Worm (Caenorhabditis elegans) whole organism, L1 larva: ENCODE data around the gene F07D3.3.

Experiments
- C16A3.4 ChIP-seq: fragments of 150-350 bp; optimal IDR thresholded peaks from 2 replicates; lab custom pipeline; 2014; ENCODE audit warnings: missing biosample characterization, missing genetic modification characterization
- C34B4.2 ChIP-seq: sonication (generic microtip); optimal IDR thresholded peaks from 2 replicates; lab custom pipeline; 2017; ENCODE audit warnings: mild to moderate bottlenecking, missing genetic modification characterization, missing compliant biosample characterization
- F16B12.6 ChIP-seq: fragments of 150-350 bp; optimal IDR thresholded peaks from 2 replicates; lab custom pipeline; 2014; ENCODE audit warnings: missing biosample characterization, missing genetic modification characterization
- alr-1 ChIP-seq: fragments of 200-800 bp; sonication (Bioruptor generic); optimal IDR thresholded peaks from 2 replicates; lab custom pipeline; 2018; ENCODE audit warnings: borderline replicate concordance, mild to moderate bottlenecking, missing genetic modification characterization, missing compliant biosample characterization
- ama-1 ChIP-seq: fragments of 150-350 bp; optimal IDR thresholded peaks from 2 replicates; lab custom pipeline; 2014
- blmp-1 ChIP-seq: fragments of 150-350 bp; optimal IDR thresholded peaks from 2 replicates; lab custom pipeline; 2014; ENCODE audit warnings: missing biosample characterization, missing genetic modification characterization
- ceh-8 ChIP-seq: fragments of 200-800 bp; sonication (Bioruptor generic); optimal IDR thresholded peaks from 2 replicates; lab custom pipeline; 2018; ENCODE audit warnings: mild to moderate bottlenecking, missing genetic modification characterization, moderate library complexity, missing compliant biosample characterization
- ceh-82 ChIP-seq, 3 experiments: fragments of 150-350 bp in 1 of 3; sonication (generic microtip) in 2 of 3; optimal IDR thresholded peaks; 2 replicates each; lab custom pipeline; 2014 to 2017; ENCODE audit warnings: missing biosample characterization in 3 of 3, missing genetic modification characterization in 3 of 3
- ceh-90 ChIP-seq: sonication (generic microtip); optimal IDR thresholded peaks from 2 replicates; lab custom pipeline; 2016; ENCODE audit warnings: missing genetic modification characterization, missing compliant biosample characterization
- egl-13 ChIP-seq: sonication (generic microtip); optimal IDR thresholded peaks from 2 replicates; lab custom pipeline; 2016; ENCODE audit warnings: missing genotype, missing genetic modification reagents, missing genetic modification characterization, missing compliant biosample characterization
- egl-27 ChIP-seq, 2 experiments: fragments of 150-350 bp in 1 of 2; sonication (generic microtip); optimal IDR thresholded peaks; 3 replicates each; lab custom pipeline; 2017 to 2018; ENCODE audit warnings: missing biosample characterization in 2 of 2, missing genetic modification characterization in 2 of 2, missing genetic modification reagents in 2 of 2
- elt-2 ChIP-seq: sonication (generic microtip); optimal IDR thresholded peaks from 2 replicates; lab custom pipeline; 2016; ENCODE audit warnings: missing genetic modification characterization, mild to moderate bottlenecking, inconsistent platforms, missing compliant biosample characterization, missing genetic modification reagents
- elt-3 ChIP-seq, 6 experiments: fragments of 150-350 bp in 1 of 6; sonication (generic microtip); optimal IDR thresholded peaks; 2 replicates each; lab custom pipeline; 2017 to 2018; ENCODE audit warnings: missing biosample characterization in 6 of 6, missing genetic modification characterization in 6 of 6, inconsistent platforms in 1 of 6
- ets-5 ChIP-seq: fragments of 200-800 bp; sonication (Bioruptor generic); IDR thresholded peaks from 2 replicates; pipeline ENCODE4 v1.3.6; 2022; ENCODE audit warnings: missing genetic modification characterization, missing compliant biosample characterization
- hlh-17 ChIP-seq: fragments of 200-800 bp; sonication (Bioruptor generic); optimal IDR thresholded peaks from 2 replicates; lab custom pipeline; 2018; ENCODE audit warnings: missing genetic modification characterization, mild to moderate bottlenecking, missing compliant biosample characterization, moderate library complexity, borderline replicate concordance
- hlh-4 ChIP-seq: sonication (generic microtip); optimal IDR thresholded peaks from 2 replicates; lab custom pipeline; 2016; ENCODE audit warnings: mild to moderate bottlenecking, missing genetic modification characterization, missing compliant biosample characterization
- irx-1 ChIP-seq: sonication (generic microtip); optimal IDR thresholded peaks from 2 replicates; lab custom pipeline; 2016; ENCODE audit warnings: missing genetic modification characterization, missing compliant biosample characterization
- isw-1 ChIP-seq: fragments of 200-800 bp; sonication (Bioruptor generic); IDR thresholded peaks from 2 replicates; pipeline ENCODE4 v1.3.6; 2022; ENCODE audit warnings: missing genetic modification characterization, missing compliant biosample characterization
- jun-1 ChIP-seq: fragments of 150-350 bp; optimal IDR thresholded peaks from 2 replicates; lab custom pipeline; 2014; ENCODE audit warnings: missing biosample characterization, missing genetic modification reagents, missing genetic modification characterization
- lin-14 ChIP-seq: fragments of 200-800 bp; sonication (Bioruptor generic); optimal IDR thresholded peaks from 2 replicates; lab custom pipeline; 2018; ENCODE audit warnings: mild to moderate bottlenecking, missing genetic modification characterization, moderate library complexity, missing compliant biosample characterization
- lin-15B ChIP-seq: fragments of 150-350 bp; sonication (generic microtip); optimal IDR thresholded peaks from 3 replicates; lab custom pipeline; 2014; ENCODE audit warnings: missing biosample characterization, missing genetic modification characterization
- lin-35 ChIP-seq, 2 experiments: fragments of 150-350 bp; optimal IDR thresholded peaks; 2 replicates each; lab custom pipeline; 2014; ENCODE audit warnings: missing biosample characterization in 2 of 2, missing genetic modification characterization in 2 of 2, missing genetic modification reagents in 2 of 2
- mdl-1 ChIP-seq, 2 experiments: fragments of 150-350 bp; optimal IDR thresholded peaks; 2 replicates each; lab custom pipeline; 2014 to 2017; ENCODE audit warnings: missing biosample characterization in 2 of 2, missing genetic modification characterization in 2 of 2, inconsistent platforms in 1 of 2
- mef-2 ChIP-seq: fragments of 150-350 bp; optimal IDR thresholded peaks from 2 replicates; lab custom pipeline; 2014; ENCODE audit warnings: missing biosample characterization, missing genetic modification characterization
- mep-1 ChIP-seq: fragments of 150-350 bp; optimal IDR thresholded peaks from 2 replicates; lab custom pipeline; 2014; ENCODE audit warnings: missing biosample characterization, missing genetic modification characterization
- nhr-12 ChIP-seq: sonication (generic microtip); optimal IDR thresholded peaks from 2 replicates; lab custom pipeline; 2017; ENCODE audit warnings: missing biosample characterization, missing genetic modification characterization
- nhr-19 ChIP-seq: fragments of 200-800 bp; sonication (Bioruptor generic); conservative IDR thresholded peaks from 2 replicates; pipeline ENCODE4 v1.3.6; 2022; ENCODE audit warnings: missing genetic modification characterization, missing compliant biosample characterization
- nhr-20 ChIP-seq: sonication (generic microtip); optimal IDR thresholded peaks from 2 replicates; lab custom pipeline; 2016; ENCODE audit warnings: mild to moderate bottlenecking, missing genetic modification characterization, missing compliant biosample characterization
- nhr-237 ChIP-seq: fragments of 150-350 bp; optimal IDR thresholded peaks from 2 replicates; lab custom pipeline; 2014; ENCODE audit warnings: missing biosample characterization, missing genetic modification characterization
- nhr-71 ChIP-seq: sonication (generic microtip); optimal IDR thresholded peaks from 2 replicates; lab custom pipeline; 2016; ENCODE audit warnings: mild to moderate bottlenecking, missing genetic modification characterization, moderate library complexity, missing compliant biosample characterization
- nhr-85 ChIP-seq: sonication (generic microtip); peaks from one replicate; lab custom pipeline; 2016; ENCODE audit warnings: missing genetic modification characterization, inconsistent platforms, missing compliant biosample characterization
- nhr-90 ChIP-seq: sonication (generic microtip); optimal IDR thresholded peaks from 2 replicates; lab custom pipeline; 2016; ENCODE audit warnings: mild to moderate bottlenecking, missing genetic modification characterization, missing compliant biosample characterization; ENCODE audit not compliant: poor library complexity
- pag-3 ChIP-seq: sonication (generic microtip); optimal IDR thresholded peaks from 2 replicates; lab custom pipeline; 2017; ENCODE audit warnings: missing genetic modification characterization, mild to moderate bottlenecking, missing compliant biosample characterization, antibody characterized with exemption, borderline replicate concordance; ENCODE audit not compliant: insufficient read depth
- skn-1 ChIP-seq: fragments of 150-350 bp; optimal IDR thresholded peaks from 2 replicates; lab custom pipeline; 2014; ENCODE audit warnings: missing biosample characterization, missing genetic modification characterization
- snpc-4 ChIP-seq: fragments of 150-350 bp; optimal IDR thresholded peaks from 2 replicates; lab custom pipeline; 2014; ENCODE audit warnings: missing biosample characterization, missing genetic modification characterization
- snu-23 ChIP-seq: sonication (generic microtip); optimal IDR thresholded peaks from 2 replicates; lab custom pipeline; 2016; ENCODE audit warnings: missing genetic modification characterization, missing compliant biosample characterization
- sox-4 ChIP-seq: sonication (generic microtip); optimal IDR thresholded peaks from 2 replicates; lab custom pipeline; 2016; ENCODE audit warnings: missing genetic modification characterization, missing compliant biosample characterization
- sptf-1 ChIP-seq: fragments of 150-350 bp; optimal IDR thresholded peaks from 2 replicates; lab custom pipeline; 2014; ENCODE audit warnings: missing biosample characterization, missing genetic modification characterization
- sup-37 ChIP-seq: fragments of 200-800 bp; sonication (Bioruptor generic); optimal IDR thresholded peaks from 2 replicates; lab custom pipeline; 2018; ENCODE audit warnings: mild to moderate bottlenecking, missing genetic modification characterization, missing compliant biosample characterization
- swsn-7 ChIP-seq: sonication (generic microtip); optimal IDR thresholded peaks from 2 replicates; lab custom pipeline; 2016; ENCODE audit warnings: missing genetic modification characterization, missing compliant biosample characterization
- tbx-2 ChIP-seq: sonication (generic microtip); optimal IDR thresholded peaks from 2 replicates; lab custom pipeline; 2016; ENCODE audit warnings: missing genetic modification characterization, missing compliant biosample characterization
- tlp-1 ChIP-seq: fragments of 150-350 bp; optimal IDR thresholded peaks from 2 replicates; lab custom pipeline; 2014; ENCODE audit warnings: missing biosample characterization, missing genetic modification characterization
- unc-86 ChIP-seq: sonication (generic microtip); optimal IDR thresholded peaks from 2 replicates; lab custom pipeline; 2016; ENCODE audit warnings: missing genetic modification characterization, missing compliant biosample characterization
- zag-1 ChIP-seq: fragments of 150-350 bp; optimal IDR thresholded peaks from 2 replicates; lab custom pipeline; 2014; ENCODE audit warnings: missing biosample characterization, missing genetic modification characterization
- ztf-4 ChIP-seq: fragments of 150-350 bp; optimal IDR thresholded peaks from 2 replicates; lab custom pipeline; 2014; ENCODE audit warnings: missing biosample characterization, missing genetic modification characterization

F07D3.3 gene

DNA sequence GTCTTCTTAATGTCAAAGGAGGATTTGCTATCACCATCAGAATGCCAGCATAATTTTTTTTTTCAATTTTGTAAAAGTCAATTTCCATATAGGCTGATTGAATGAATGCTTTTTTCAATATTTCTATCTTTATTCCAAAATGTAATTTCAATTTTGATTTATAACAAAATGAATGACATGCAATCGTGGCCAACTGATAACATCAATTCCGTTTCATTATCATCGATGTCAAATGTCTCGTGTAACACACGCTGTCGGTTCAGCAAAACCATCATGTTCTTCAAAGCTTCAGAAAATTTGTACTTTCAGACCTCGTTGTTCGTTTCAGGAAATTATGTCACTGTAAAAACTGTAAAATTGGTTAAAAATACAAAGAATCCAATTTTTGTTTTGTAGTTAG lies 44.4 kb upstream of the F07D3.3 start:
- TF ChIP-seq elt-2 (tag; lab: Kevin White, UChicago), result peak; percentile 72
- TF ChIP-seq ceh-82 (tag; optimal IDR thresholded peaks at IDR 0.05; lab: Kevin White, UChicago), result no peak
- no peak for TF ChIP-seq ztf-4 (tag; lab: Kevin White, UChicago)
- no peak for TF ChIP-seq C34B4.2 (tag; lab: Kevin White, UChicago)
- peak; percentile 30 for TF ChIP-seq nhr-20 (tag; lab: Kevin White, UChicago)
- TF ChIP-seq tlp-1, result no peak
- TF ChIP-seq lin-15B (tag; lab: Kevin White, UChicago), result no peak
- no peak for TF ChIP-seq snu-23 (GFP tag; lab: Kevin White, UChicago)
- no peak for TF ChIP-seq swsn-7
- TF ChIP-seq nhr-12 (tag; lab: Kevin White, UChicago), result no peak
- TF ChIP-seq nhr-90 (tag; lab: Kevin White, UChicago), result peak; percentile 2
- TF ChIP-seq nhr-237 (tag; lab: Kevin White, UChicago), result no peak
- peak in 1 of 2 experiments; percentile 11 for TF ChIP-seq mdl-1 (tag; optimal IDR thresholded peaks at IDR 0.05; lab: Kevin White, UChicago)
- peak in 1 of 2 experiments; percentile 40 for TF ChIP-seq lin-35 (GFP tag; optimal IDR thresholded peaks at IDR 0.05; lab: Kevin White, UChicago)
- TF ChIP-seq irx-1, result no peak
- no peak for TF ChIP-seq ceh-8 (GFP tag; lab: Kevin White, UChicago)
- TF ChIP-seq unc-86, result no peak
- TF ChIP-seq ceh-90 (tag; lab: Kevin White, UChicago), result no peak

DNA sequence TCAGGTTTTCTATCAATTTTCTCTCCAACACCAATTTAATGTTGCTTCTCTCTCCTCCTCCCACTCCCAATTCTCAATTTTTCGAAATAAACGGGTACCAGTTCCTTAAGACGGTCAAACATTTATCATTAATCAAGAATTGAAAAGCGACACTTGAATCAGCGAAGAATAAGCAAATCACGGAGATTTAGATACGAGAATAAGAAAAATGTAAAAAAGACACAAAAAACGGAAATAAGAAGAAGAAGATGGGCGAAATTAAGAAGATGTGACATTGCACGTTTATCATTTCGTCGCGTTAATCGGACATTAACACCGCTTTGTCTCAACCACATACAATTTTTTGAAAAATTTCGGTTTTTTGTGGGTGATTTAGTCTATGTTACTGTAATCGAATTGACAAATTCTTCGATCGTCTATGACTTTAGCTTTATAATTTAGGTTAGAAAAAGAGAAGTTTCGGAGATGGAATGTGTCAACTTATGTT lies 42.0 kb upstream of the F07D3.3 start, which contains the start of gene haao-1:
haao-1 (plus strand) TSS at position 437 of the 487 bp plus-strand sequence.
- TF ChIP-seq jun-1 (tag; lab: Kevin White, UChicago) (no peak), C34B4.2 (tag; lab: Kevin White, UChicago) (no peak), hlh-17 (GFP tag; lab: Kevin White, UChicago) (no peak), ztf-4 (tag; lab: Kevin White, UChicago) (no peak), mdl-1 (tag; optimal IDR thresholded peaks at IDR 0.05; lab: Kevin White, UChicago) (no peak), mef-2 (tag; lab: Kevin White, UChicago) (no peak), irx-1 (no peak), isw-1 (no peak), egl-13 (tag; lab: Kevin White, UChicago) (no peak), elt-2 (tag; lab: Kevin White, UChicago) (no peak), blmp-1 (tag; lab: Kevin White, UChicago) (peak; percentile 69), nhr-19 (GFP tag; lab: Robert Waterston, UW) (no peak), lin-14 (GFP tag; lab: Kevin White, UChicago) (peak; percentile 57), tbx-2 (peak; percentile 23), tlp-1 (no peak), nhr-20 (tag; lab: Kevin White, UChicago) (peak; percentile 20), skn-1 (tag; lab: Kevin White, UChicago) (no peak), nhr-71 (tag; lab: Kevin White, UChicago) (peak; percentile 36), mep-1 (tag; lab: Kevin White, UChicago) (peak; percentile 30), zag-1 (tag; lab: Kevin White, UChicago) (no peak), alr-1 (tag; lab: Kevin White, UChicago) (no peak), C16A3.4 (tag; lab: Kevin White, UChicago) (no peak), elt-3 (tag; optimal IDR thresholded peaks at IDR 0.05; lab: Kevin White, UChicago) (peak in 1 of 6 experiments; percentile 57), nhr-85 (tag; lab: Kevin White, UChicago) (peak; percentile 77)
- TF ChIP-seq, all 84 proteins: peak for 8

DNA sequence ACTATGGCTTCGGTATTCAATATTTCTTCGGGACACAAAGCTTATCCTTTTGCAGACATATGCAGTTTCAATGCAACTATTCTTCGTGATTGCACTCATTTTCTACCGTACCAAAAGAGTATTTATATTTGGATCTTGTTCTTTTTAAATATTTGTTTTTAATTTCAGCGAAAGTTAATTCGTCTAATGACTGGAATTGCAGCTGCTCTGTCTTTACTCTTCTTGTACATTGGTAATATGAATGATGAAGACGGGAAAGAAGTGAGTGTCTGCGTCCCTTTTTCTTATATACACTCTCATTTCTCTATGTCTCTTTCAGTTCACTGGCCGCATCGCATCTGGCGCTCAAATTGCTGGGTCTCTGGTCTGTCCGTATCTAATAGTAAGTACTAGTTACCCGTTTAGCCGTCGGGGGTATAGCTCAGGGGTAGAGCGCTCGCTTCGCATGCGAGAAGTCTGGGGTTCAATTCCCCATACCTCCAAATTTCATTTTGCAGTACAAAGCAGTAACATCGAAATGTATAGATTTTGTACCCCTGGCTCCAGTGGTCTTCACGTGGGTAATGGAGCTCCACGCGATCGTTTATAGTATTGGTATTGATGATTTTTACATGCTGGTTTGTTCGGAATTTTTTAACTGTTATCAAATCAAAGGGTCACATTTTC lies 40.8 kb upstream of the F07D3.3 start:
- TF ChIP-seq sup-37 (GFP tag; lab: Kevin White, UChicago) (no peak), mdl-1 (tag; optimal IDR thresholded peaks at IDR 0.05; lab: Kevin White, UChicago) (peak in 1 of 2 experiments; percentile 76), lin-14 (GFP tag; lab: Kevin White, UChicago) (peak; percentile 81), sox-4 (peak; percentile 33), nhr-71 (tag; lab: Kevin White, UChicago) (peak; percentile 87), jun-1 (tag; lab: Kevin White, UChicago) (peak; percentile 10), F16B12.6 (peak; percentile 6), nhr-19 (GFP tag; lab: Robert Waterston, UW) (peak; percentile 81), egl-27 (tag; optimal IDR thresholded peaks at IDR 0.05; lab: Kevin White, UChicago) (no peak), nhr-85 (tag; lab: Kevin White, UChicago) (peak; percentile 83), nhr-90 (tag; lab: Kevin White, UChicago) (peak; percentile 83), pag-3 (tag; lab: Kevin White, UChicago) (no peak), hlh-4 (tag; lab: Kevin White, UChicago) (no peak), mef-2 (tag; lab: Kevin White, UChicago) (no peak), ama-1 (lab: Kevin White, UChicago) (peak; percentile 5), ets-5 (GFP tag; lab: Robert Waterston, UW) (no peak), swsn-7 (peak; percentile 77), snpc-4 (peak; percentile 95), nhr-237 (tag; lab: Kevin White, UChicago) (no peak), irx-1 (peak; percentile 70), sptf-1 (tag; lab: Kevin White, UChicago) (no peak)
